Fruit fly (Drosophila melanogaster): ENCODE results near the gene sun.

dm6 chrX:15867863-15868262 is 18.8 kb upstream of the sun start, which contains the start of gene Gapdh2:
- TF ChIP-seq pan (optimal IDR thresholded peaks at IDR 0.05) (no peak), usp (GFP tag; optimal IDR thresholded peaks at IDR 0.05) (no peak)
